Fruit fly (Drosophila melanogaster) whole organism, embryonic: Measurements from ENCODE around the gene CG6937.

Source experiments
- Atf6 ChIP-seq: fragments of 200-800 bp; sonication (Bioruptor generic); IDR thresholded peaks from 2 replicates; pipeline ENCODE4 v1.3.6; 2022; ENCODE audit warnings: missing biosample characterization, missing genetic modification characterization
- Awh ChIP-seq: fragments of 200-800 bp; sonication (Bioruptor generic); IDR thresholded peaks from 2 replicates; pipeline ENCODE4, ENCODE4 v1.3.6; 2022; ENCODE audit warnings: missing biosample characterization, missing genetic modification characterization
- CG10565 ChIP-seq: fragments of 200-800 bp; sonication (Bioruptor generic); optimal IDR thresholded peaks from 3 replicates; lab custom pipeline; 2016; ENCODE audit warnings: missing biosample characterization, mild to moderate bottlenecking, missing genetic modification characterization
- CG11085 ChIP-seq: fragments of 200-800 bp; sonication (Bioruptor generic); IDR thresholded peaks from 2 replicates; pipeline ENCODE4 v1.3.6; 2022; ENCODE audit warnings: missing biosample characterization, missing genetic modification characterization
- CG12769 ChIP-seq: fragments of 200-800 bp; sonication (Bioruptor generic); optimal IDR thresholded peaks from 2 replicates; lab custom pipeline; 2019; ENCODE audit warnings: missing biosample characterization, mild to moderate bottlenecking, missing genetic modification characterization, moderate library complexity
- CG12942 ChIP-seq: fragments of 200-800 bp; sonication (Bioruptor generic); optimal IDR thresholded peaks from 3 replicates; lab custom pipeline; 2016; ENCODE audit warnings: missing biosample characterization, missing genetic modification characterization
- CG13424 ChIP-seq: fragments of 200-800 bp; sonication (Bioruptor generic); optimal IDR thresholded peaks from 2 replicates; lab custom pipeline; 2019; ENCODE audit warnings: missing biosample characterization, mild to moderate bottlenecking, missing genetic modification characterization, moderate library complexity
- CG13624 ChIP-seq: fragments of 200-800 bp; sonication (Bioruptor generic); optimal IDR thresholded peaks from 2 replicates; lab custom pipeline; 2016; ENCODE audit warnings: missing biosample characterization, missing genetic modification characterization
- CG2889 ChIP-seq: fragments of 200-800 bp; sonication (Bioruptor generic); IDR thresholded peaks from 3 replicates; pipeline ENCODE4 v1.3.6; 2022; ENCODE audit warnings: missing biosample characterization, missing genetic modification characterization
- CG3163 ChIP-seq: fragments of 200-800 bp; sonication (Bioruptor generic); optimal IDR thresholded peaks from 3 replicates; lab custom pipeline; 2016; ENCODE audit warnings: missing biosample characterization, missing genetic modification characterization
- CG32767 ChIP-seq: fragments of 200-800 bp; sonication (Bioruptor generic); IDR thresholded peaks from 2 replicates; pipeline ENCODE4 v1.3.6; 2022; ENCODE audit warnings: missing biosample characterization, missing genetic modification characterization
- CG3407 ChIP-seq: fragments of 200-800 bp; sonication (Bioruptor generic); optimal IDR thresholded peaks from 2 replicates; lab custom pipeline; 2018; ENCODE audit warnings: missing biosample characterization, mild to moderate bottlenecking, missing genetic modification characterization
- CG34224 ChIP-seq: fragments of 200-800 bp; sonication (Bioruptor generic); IDR thresholded peaks from 3 replicates; pipeline ENCODE4 v1.3.6; 2022; ENCODE audit warnings: missing biosample characterization, missing genetic modification characterization; ENCODE audit not compliant: partially characterized antibody
- CG3847 ChIP-seq: fragments of 200-800 bp; sonication (Bioruptor generic); IDR thresholded peaks from 2 replicates; pipeline ENCODE4 v1.3.6; 2022; ENCODE audit warnings: missing biosample characterization, missing genetic modification characterization
- CG43689 ChIP-seq: fragments of 200-800 bp; sonication (Bioruptor generic); IDR thresholded peaks from 2 replicates; pipeline ENCODE4 v1.3.6; 2022; ENCODE audit warnings: missing biosample characterization, missing genetic modification characterization
- CG6689 ChIP-seq: fragments of 200-800 bp; sonication (Bioruptor generic); IDR thresholded peaks from 2 replicates; pipeline ENCODE4 v1.3.6; 2022; ENCODE audit warnings: missing biosample characterization, missing genetic modification characterization
- CG6765 ChIP-seq: fragments of 200-800 bp; sonication (Bioruptor generic); optimal IDR thresholded peaks from 3 replicates; lab custom pipeline; 2017; ENCODE audit warnings: missing biosample characterization, mild to moderate bottlenecking, missing genetic modification characterization
- CG7987 ChIP-seq: fragments of 200-800 bp; sonication (Bioruptor generic); optimal IDR thresholded peaks from 2 replicates; lab custom pipeline; 2018; ENCODE audit warnings: missing biosample characterization, mild to moderate bottlenecking, missing genetic modification characterization, moderate library complexity
- Camta ChIP-seq: fragments of 200-800 bp; sonication (Bioruptor generic); optimal IDR thresholded peaks from 2 replicates; lab custom pipeline; 2016; ENCODE audit warnings: missing biosample characterization, missing genetic modification characterization
- Chrac-16 ChIP-seq: fragments of 200-800 bp; sonication (Bioruptor generic); optimal IDR thresholded peaks from 3 replicates; lab custom pipeline; 2016; ENCODE audit warnings: missing biosample characterization, missing genetic modification characterization
- D19B ChIP-seq: fragments of 200-800 bp; sonication (Bioruptor generic); optimal IDR thresholded peaks from 2 replicates; lab custom pipeline; 2017; ENCODE audit warnings: missing biosample characterization, mild to moderate bottlenecking, missing genetic modification characterization
- Deaf1 ChIP-seq: fragments of 200-800 bp; optimal IDR thresholded peaks from 3 replicates; lab custom pipeline; 2019; ENCODE audit warnings: missing biosample characterization, mild to moderate bottlenecking, missing genetic modification characterization, moderate library complexity
- Dip3 ChIP-seq: fragments of 200-800 bp; sonication (Bioruptor generic); optimal IDR thresholded peaks from 3 replicates; lab custom pipeline; 2016; ENCODE audit warnings: missing biosample characterization, missing genetic modification characterization
- E2f2 ChIP-seq: fragments of 200-800 bp; sonication (Bioruptor generic); IDR thresholded peaks from 2 replicates; pipeline ENCODE4 v1.3.6; 2022; ENCODE audit warnings: missing biosample characterization, missing genetic modification characterization
- Fer2 ChIP-seq: fragments of 200-800 bp; sonication (Bioruptor generic); optimal IDR thresholded peaks from 2 replicates; lab custom pipeline; 2018; ENCODE audit warnings: missing biosample characterization, mild to moderate bottlenecking, missing genetic modification characterization, moderate library complexity
- HLH3B ChIP-seq: fragments of 200-800 bp; sonication (Bioruptor generic); IDR thresholded peaks from 2 replicates; pipeline ENCODE4 v1.3.6; 2022; ENCODE audit warnings: missing biosample characterization, missing genetic modification characterization
- HmgD ChIP-seq: fragments of 200-800 bp; sonication (Bioruptor generic); optimal IDR thresholded peaks from 3 replicates; lab custom pipeline; 2016; ENCODE audit warnings: missing biosample characterization, missing genetic modification characterization
- Hr3 ChIP-seq: fragments of 200-800 bp; sonication (Bioruptor generic); optimal IDR thresholded peaks from 3 replicates; lab custom pipeline; 2016; ENCODE audit warnings: missing biosample characterization, missing genetic modification characterization
- Hsf ChIP-seq: fragments of 200-800 bp; sonication (Bioruptor generic); optimal IDR thresholded peaks from 3 replicates; lab custom pipeline; 2016; ENCODE audit warnings: missing biosample characterization, missing genetic modification characterization
- NC2α ChIP-seq: fragments of 200-800 bp; sonication (Bioruptor generic); optimal IDR thresholded peaks from 2 replicates; lab custom pipeline; 2016; ENCODE audit warnings: missing biosample characterization, missing genetic modification characterization
- Nf-YA ChIP-seq: fragments of 200-800 bp; sonication (Bioruptor generic); IDR thresholded peaks from 2 replicates; pipeline ENCODE4 v1.3.6; 2022; ENCODE audit warnings: missing biosample characterization, missing genetic modification characterization
- NfI ChIP-seq: fragments of 200-800 bp; sonication (Bioruptor generic); optimal IDR thresholded peaks from 3 replicates; lab custom pipeline; 2018; ENCODE audit warnings: missing biosample characterization, mild to moderate bottlenecking, missing genetic modification characterization, moderate library complexity
- Sox102F ChIP-seq: fragments of 200-800 bp; sonication (Bioruptor generic); optimal IDR thresholded peaks from 2 replicates; lab custom pipeline; 2018; ENCODE audit warnings: missing biosample characterization, mild to moderate bottlenecking, missing genetic modification characterization, moderate library complexity
- Sry-β ChIP-seq: fragments of 200-800 bp; sonication (Bioruptor generic); optimal IDR thresholded peaks from 2 replicates; lab custom pipeline; 2018; ENCODE audit warnings: missing biosample characterization, mild to moderate bottlenecking, missing genetic modification characterization, moderate library complexity
- Tbp ChIP-seq: fragments of >200 bp; optimal IDR thresholded peaks from 2 replicates; lab custom pipeline; 2018; ENCODE audit warnings: missing biosample characterization, missing genetic modification characterization
- Xbp1 ChIP-seq: fragments of 200-800 bp; sonication (Bioruptor generic); optimal IDR thresholded peaks from 3 replicates; lab custom pipeline; 2016; ENCODE audit warnings: missing biosample characterization, mild to moderate bottlenecking, missing genetic modification characterization
- cad ChIP-seq: fragments of >200 bp; optimal IDR thresholded peaks from 2 replicates; lab custom pipeline; 2017; ENCODE audit warnings: missing biosample characterization, missing genetic modification characterization
- dpn ChIP-seq, 2 experiments: fragments of 200-800 bp; sonication (Bioruptor generic); optimal IDR thresholded peaks; 3 replicates each; lab custom pipeline; 2016; ENCODE audit warnings: missing biosample characterization in 2 of 2, missing genetic modification characterization in 2 of 2
- fu2 ChIP-seq: fragments of 200-800 bp; sonication (Bioruptor generic); optimal IDR thresholded peaks from 2 replicates; lab custom pipeline; 2016; ENCODE audit warnings: missing biosample characterization, missing genetic modification characterization
- hb ChIP-seq: fragments of 200-800 bp; sonication (Bioruptor generic); IDR thresholded peaks from 3 replicates; pipeline ENCODE4 v1.3.6; 2022; ENCODE audit warnings: missing biosample characterization, missing genetic modification characterization; ENCODE audit not compliant: partially characterized antibody
- hkb ChIP-seq, 2 experiments: fragments of 200-800 bp in 1 of 2; fragments of >200 bp in 1 of 2; sonication (Bioruptor generic) in 1 of 2; IDR thresholded peaks in 1 of 2; optimal IDR thresholded peaks in 1 of 2; 2 replicates each; pipeline versions ENCODE4 v1.3.6 to Lab custom; 2017 to 2022; ENCODE audit warnings: missing biosample characterization in 1 of 2, missing genetic modification characterization in 1 of 2
- ind ChIP-seq: fragments of 200-800 bp; sonication (Bioruptor generic); optimal IDR thresholded peaks from 3 replicates; lab custom pipeline; 2016; ENCODE audit warnings: missing biosample characterization, missing genetic modification characterization
- jumu ChIP-seq: fragments of 200-800 bp; sonication (Bioruptor generic); optimal IDR thresholded peaks from 3 replicates; lab custom pipeline; 2016; ENCODE audit warnings: missing biosample characterization, missing genetic modification characterization
- lilli ChIP-seq: fragments of 200-800 bp; sonication (Bioruptor generic); optimal IDR thresholded peaks from 3 replicates; lab custom pipeline; 2016; ENCODE audit warnings: missing biosample characterization, missing genetic modification characterization
- nmo ChIP-seq: fragments of 200-800 bp; sonication (Bioruptor generic); optimal IDR thresholded peaks from 2 replicates; lab custom pipeline; 2018; ENCODE audit warnings: missing biosample characterization, mild to moderate bottlenecking, missing genetic modification characterization, moderate library complexity
- odd ChIP-seq: fragments of 200-800 bp; sonication (Bioruptor generic); optimal IDR thresholded peaks from 2 replicates; lab custom pipeline; 2017; ENCODE audit warnings: missing biosample characterization, mild to moderate bottlenecking, missing genetic modification characterization
- pros ChIP-seq: fragments of 200-800 bp; sonication (Bioruptor generic); optimal IDR thresholded peaks from 3 replicates; lab custom pipeline; 2019; ENCODE audit warnings: missing biosample characterization, mild to moderate bottlenecking, missing genetic modification characterization, moderate library complexity
- slp2 ChIP-seq: fragments of 200-800 bp; sonication (Bioruptor generic); optimal IDR thresholded peaks from 2 replicates; lab custom pipeline; 2016; ENCODE audit warnings: missing biosample characterization, missing genetic modification characterization
- so ChIP-seq: fragments of 200-800 bp; sonication (Bioruptor generic); IDR thresholded peaks from 3 replicates; pipeline ENCODE4 v1.3.6; 2022; ENCODE audit warnings: missing biosample characterization, missing genetic modification characterization
- sug ChIP-seq: fragments of 200-800 bp; optimal IDR thresholded peaks from 2 replicates; lab custom pipeline; 2019; ENCODE audit warnings: missing biosample characterization, mild to moderate bottlenecking, missing genetic modification characterization, moderate library complexity

CG6937 gene

dm6 chr3R:22627936-22628513 is 43.5 kb downstream of the CG6937 start (continued):
- TF ChIP-seq HmgD (GFP tag; lab: Kevin White, UChicago), result no peak
- TF ChIP-seq Camta, result no peak
- no peak for TF ChIP-seq CG3163 (GFP tag; lab: Kevin White, UChicago)
- no peak for TF ChIP-seq pros (GFP tag; lab: Kevin White, UChicago)
- peak; percentile 50 for TF ChIP-seq CG12769 (tag; lab: Kevin White, UChicago)
- peak; percentile 14 for TF ChIP-seq CG12942
- TF ChIP-seq hkb (optimal IDR thresholded peaks at IDR 0.05; lab: Kevin White, UChicago), result no peak
- peak; percentile 70 for TF ChIP-seq hkb (GFP tag; IDR thresholded peaks at IDR 0.05; lab: Robert Waterston, UW)
- TF ChIP-seq CG34224 (GFP tag; lab: Robert Waterston, UW), result no peak
- peak; percentile 17 for TF ChIP-seq sug
- no peak for TF ChIP-seq Tbp (GFP tag; lab: Kevin White, UChicago)
- no peak for TF ChIP-seq Sry-β (GFP tag; lab: Kevin White, UChicago)
- TF ChIP-seq lilli, result peak; percentile 57
- no peak for TF ChIP-seq Awh (GFP tag; lab: Robert Waterston, UW)
- TF ChIP-seq Deaf1 (tag; lab: Kevin White, UChicago), result no peak
- no peak for TF ChIP-seq hb (GFP tag; lab: Robert Waterston, UW)
- no peak for TF ChIP-seq slp2 (GFP tag; lab: Kevin White, UChicago)
- no peak for TF ChIP-seq odd (GFP tag; lab: Kevin White, UChicago)
- TF ChIP-seq CG3407, result no peak
- TF ChIP-seq ind (GFP tag; lab: Kevin White, UChicago), result peak; percentile 16
- TF ChIP-seq CG13624 (GFP tag; lab: Kevin White, UChicago), result peak; percentile 12
- no peak for TF ChIP-seq CG43689 (GFP tag; lab: Robert Waterston, UW)
- no peak for TF ChIP-seq CG6689 (GFP tag; lab: Robert Waterston, UW)
- peak; percentile 42 for TF ChIP-seq NfI (GFP tag; lab: Kevin White, UChicago)
- peak; percentile 24; the same call in 1 of the 3 replicates for TF ChIP-seq so (GFP tag; lab: Robert Waterston, UW)
- TF ChIP-seq CG3847 (GFP tag; lab: Robert Waterston, UW), result peak; percentile 32; the same call in 1 of the 2 replicates
- peak; percentile 31 to 32 for TF ChIP-seq dpn (GFP tag; optimal IDR thresholded peaks at IDR 0.05; lab: Kevin White, UChicago)
- no peak for TF ChIP-seq CG7987 (GFP tag; lab: Kevin White, UChicago)
- peak; percentile 44 for TF ChIP-seq Xbp1 (GFP tag; lab: Kevin White, UChicago)
- TF ChIP-seq NC2α (GFP tag; lab: Kevin White, UChicago), result no peak
- no peak for TF ChIP-seq CG10565
- TF ChIP-seq Hsf (GFP tag; lab: Kevin White, UChicago), result peak; percentile 41
- no peak for TF ChIP-seq Nf-YA (GFP tag; lab: Robert Waterston, UW)
- no peak for TF ChIP-seq D19B (GFP tag; lab: Kevin White, UChicago)
- TF ChIP-seq CG6765 (GFP tag; lab: Kevin White, UChicago), result no peak
- TF ChIP-seq Sox102F (GFP tag; lab: Kevin White, UChicago), result peak; percentile 72
- TF ChIP-seq Dip3 (GFP tag; lab: Kevin White, UChicago), result peak; percentile 7
- 0 out of 2 replicates have a peak, but pooled peaks have one; percentile 8 for TF ChIP-seq HLH3B (GFP tag; lab: Robert Waterston, UW)
- peak; percentile 37 for TF ChIP-seq Hr3 (GFP tag; lab: Kevin White, UChicago)
- TF ChIP-seq Chrac-16 (GFP tag; lab: Kevin White, UChicago), result peak; percentile 14
- peak; percentile 2 for TF ChIP-seq fu2 (GFP tag; lab: Kevin White, UChicago)
- peak; percentile 56 for TF ChIP-seq CG13424 (tag; lab: Kevin White, UChicago)
- TF ChIP-seq jumu (GFP tag; lab: Kevin White, UChicago), result no peak
- TF ChIP-seq cad, result no peak
- peak; percentile 31; the same call in 1 of the 2 replicates for TF ChIP-seq Atf6 (GFP tag; lab: Robert Waterston, UW)
- peak; percentile 54; the same call in 1 of the 2 replicates for TF ChIP-seq CG32767
- no peak for TF ChIP-seq CG11085 (GFP tag; lab: Robert Waterston, UW)
- TF ChIP-seq Fer2 (tag; lab: Kevin White, UChicago), result no peak
- peak; percentile 18 for TF ChIP-seq nmo (GFP tag; lab: Kevin White, UChicago)
- 0 out of 3 replicates have a peak, but pooled peaks have one; percentile 38 for TF ChIP-seq CG2889 (GFP tag; lab: Robert Waterston, UW)
- peak; percentile 13; the same call in 1 of the 2 replicates for TF ChIP-seq E2f2 (GFP tag; lab: Robert Waterston, UW)
